Fruit fly (Drosophila melanogaster): Measurements from ENCODE around the gene Nuak.

Nuak gene

DNA sequence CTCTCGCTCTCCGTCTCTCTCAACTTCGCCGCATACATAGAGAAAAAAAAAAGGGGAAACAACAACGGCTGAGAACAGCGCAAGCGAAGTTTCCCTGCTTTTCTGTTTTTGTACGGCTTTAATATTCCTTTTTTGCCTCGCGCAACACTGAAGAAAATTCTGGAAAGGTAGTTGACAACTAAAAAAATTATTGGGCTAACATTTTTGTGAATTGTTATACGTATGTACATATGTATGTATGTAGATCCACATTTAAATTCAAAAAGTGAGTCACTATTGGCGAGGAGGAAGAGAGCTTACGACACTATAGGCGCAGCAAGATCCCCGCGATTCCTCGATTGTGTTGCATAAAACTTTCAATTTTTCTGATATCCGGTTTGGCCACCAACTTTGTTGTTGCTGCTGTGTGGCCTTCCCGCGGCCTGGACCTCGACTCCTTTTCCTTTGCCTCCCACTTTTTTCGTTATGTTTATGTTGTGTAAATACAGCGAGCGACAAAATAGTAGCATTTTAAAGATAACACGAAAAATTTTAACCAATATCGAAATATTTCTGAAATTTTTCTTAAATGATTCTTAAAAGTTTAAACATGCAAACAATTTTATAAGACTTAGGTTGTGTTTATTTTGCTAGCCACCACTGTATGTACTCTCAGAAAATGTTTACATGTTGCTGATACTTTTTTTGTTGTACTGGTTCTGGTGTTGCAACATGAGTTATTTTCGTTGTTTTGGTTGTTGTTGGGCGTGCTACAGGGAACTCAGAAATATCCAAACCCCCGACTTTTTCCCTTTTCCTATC lies 92.7 kb downstream of the Nuak start (continued):
- TF ChIP-seq vfl (GFP tag; optimal IDR thresholded peaks at IDR 0.05): peak; percentile 34
- TF ChIP-seq rib (GFP tag; IDR thresholded peaks at IDR 0.05): no peak
- no peak for TF ChIP-seq Lim3 (GFP tag; IDR thresholded peaks at IDR 0.05)
- TF ChIP-seq luna (GFP tag; optimal IDR thresholded peaks at IDR 0.05): no peak
- no peak for TF ChIP-seq nerfin-2 (GFP tag; IDR thresholded peaks at IDR 0.05; ENCODE audit: partially characterized antibody)
- TF ChIP-seq CG42726 (GFP tag; IDR thresholded peaks at IDR 0.05; ENCODE audit: partially characterized antibody): no peak
- no peak for TF ChIP-seq CG6689 (GFP tag; IDR thresholded peaks at IDR 0.05)
- TF ChIP-seq gce (GFP tag; IDR thresholded peaks at IDR 0.05): no peak
- TF ChIP-seq CG8089 (GFP tag; optimal IDR thresholded peaks at IDR 0.05): peak; percentile 83
- no peak for TF ChIP-seq CG11695 (GFP tag; IDR thresholded peaks at IDR 0.05)
- TF ChIP-seq unpg (GFP tag; optimal IDR thresholded peaks at IDR 0.05): peak; percentile 86
- no peak for TF ChIP-seq otp (GFP tag; IDR thresholded peaks at IDR 0.05)
- TF ChIP-seq HmgD (GFP tag; optimal IDR thresholded peaks at IDR 0.05): no peak
- TF ChIP-seq CG8281 (tag; optimal IDR thresholded peaks at IDR 0.05): peak; percentile 35
- TF ChIP-seq Doc3 (GFP tag; IDR thresholded peaks at IDR 0.05; ENCODE audit: partially characterized antibody): no peak
- peak; percentile 72 for TF ChIP-seq CG16815 (GFP tag; optimal IDR thresholded peaks at IDR 0.05)
- TF ChIP-seq lov (optimal IDR thresholded peaks at IDR 0.05): no peak
- TF ChIP-seq lov (GFP tag; IDR thresholded peaks at IDR 0.05): no peak
- TF ChIP-seq CG4404 (GFP tag; IDR thresholded peaks at IDR 0.05): no peak
- peak; percentile 87 for TF ChIP-seq CG2712 (tag; optimal IDR thresholded peaks at IDR 0.05)
- no peak for TF ChIP-seq Dfd (GFP tag; optimal IDR thresholded peaks at IDR 0.05)
- TF ChIP-seq Elba2 (GFP tag; optimal IDR thresholded peaks at IDR 0.05): no peak
- TF ChIP-seq CG12104 (GFP tag; optimal IDR thresholded peaks at IDR 0.05): peak; percentile 81
- TF ChIP-seq NFAT (GFP tag; IDR thresholded peaks at IDR 0.05): no peak
- peak; percentile 70 for TF ChIP-seq tx (GFP tag; optimal IDR thresholded peaks at IDR 0.05)
- TF ChIP-seq esg (GFP tag; conservative IDR thresholded peaks at IDR 0.05): no peak; the same call in 1 of the 2 replicates
- no peak for TF ChIP-seq sc (optimal IDR thresholded peaks at IDR 0.05)
- peak; percentile 82 for TF ChIP-seq sc (GFP tag; optimal IDR thresholded peaks at IDR 0.05)
- TF ChIP-seq CG5245 (GFP tag; optimal IDR thresholded peaks at IDR 0.05): peak; percentile 28
- TF ChIP-seq chinmo (GFP tag; IDR thresholded peaks at IDR 0.05; ENCODE audit: partially characterized antibody): no peak
- no peak for TF ChIP-seq CG11247 (GFP tag; IDR thresholded peaks at IDR 0.05)
- TF ChIP-seq vnd (GFP tag; IDR thresholded peaks at IDR 0.05; ENCODE audit: partially characterized antibody): no peak
- peak; percentile 65 for TF ChIP-seq shn (GFP tag; optimal IDR thresholded peaks at IDR 0.05)
- TF ChIP-seq CG9215 (GFP tag; IDR thresholded peaks at IDR 0.05): no peak
- peak; percentile 57 for TF ChIP-seq sima (GFP tag; optimal IDR thresholded peaks at IDR 0.05)
- peak; percentile 0 for TF ChIP-seq psq (GFP tag; optimal IDR thresholded peaks at IDR 0.05)
- TF ChIP-seq jigr1 (GFP tag; IDR thresholded peaks at IDR 0.05): no peak
- TF ChIP-seq dysf (GFP tag; IDR thresholded peaks at IDR 0.05): no peak
- TF ChIP-seq CG13624 (GFP tag; optimal IDR thresholded peaks at IDR 0.05): peak; percentile 70
- TF ChIP-seq CG15479 (GFP tag; optimal IDR thresholded peaks at IDR 0.05): no peak
- no peak for TF ChIP-seq D (optimal IDR thresholded peaks at IDR 0.05)
- TF ChIP-seq D (GFP tag; optimal IDR thresholded peaks at IDR 0.05): peak; percentile 67
- peak; percentile 80 for TF ChIP-seq CG17359 (tag; optimal IDR thresholded peaks at IDR 0.05)
- TF ChIP-seq sr (GFP tag; IDR thresholded peaks at IDR 0.05): no peak
- TF ChIP-seq Adf1 (GFP tag; IDR thresholded peaks at IDR 0.05): no peak
- TF ChIP-seq corto (GFP tag; optimal IDR thresholded peaks at IDR 0.05): peak; percentile 61
- TF ChIP-seq tin (GFP tag; optimal IDR thresholded peaks at IDR 0.05): peak; percentile 70
- TF ChIP-seq jing (GFP tag; optimal IDR thresholded peaks at IDR 0.05): peak; percentile 61
- TF ChIP-seq CG4854 (GFP tag; optimal IDR thresholded peaks at IDR 0.05): peak; percentile 44
- TF ChIP-seq CG12299 (tag; optimal IDR thresholded peaks at IDR 0.05): peak; percentile 71
- no peak for TF ChIP-seq crol (GFP tag; IDR thresholded peaks at IDR 0.05)

Data from whole organism, embryonic.